Fruit fly (Drosophila melanogaster) whole organism, embryonic: ENCODE data around the gene Nubpl.

Experiments used
- CG1024 ChIP-seq: fragments of 200-800 bp; sonication (Bioruptor generic); IDR thresholded peaks from 2 replicates; pipeline ENCODE4 v1.3.6; 2022; ENCODE audit warnings: missing biosample characterization, missing genetic modification characterization
- CG10431 ChIP-seq: fragments of 200-800 bp; sonication (Bioruptor generic); optimal IDR thresholded peaks from 3 replicates; lab custom pipeline; 2018; ENCODE audit warnings: missing biosample characterization, mild to moderate bottlenecking, missing genetic modification characterization
- CG10654 ChIP-seq: fragments of 200-800 bp; sonication (Bioruptor generic); optimal IDR thresholded peaks from 2 replicates; lab custom pipeline; 2016; ENCODE audit warnings: missing biosample characterization, missing genetic modification characterization
- CG14710 ChIP-seq: fragments of 200-800 bp; sonication (Bioruptor generic); optimal IDR thresholded peaks from 3 replicates; lab custom pipeline; 2019; ENCODE audit warnings: missing biosample characterization, mild to moderate bottlenecking, missing genetic modification characterization, moderate library complexity
- CG1603 ChIP-seq: fragments of 200-800 bp; sonication (Bioruptor generic); optimal IDR thresholded peaks from 2 replicates; lab custom pipeline; 2019; ENCODE audit warnings: missing biosample characterization, mild to moderate bottlenecking, missing genetic modification characterization, moderate library complexity
- CG16813 ChIP-seq: fragments of 200-800 bp; sonication (Bioruptor generic); IDR thresholded peaks from 3 replicates; pipeline ENCODE4 v1.3.6; 2022; ENCODE audit warnings: missing biosample characterization, missing genetic modification characterization; ENCODE audit not compliant: partially characterized antibody
- CG17912 ChIP-seq: fragments of 200-800 bp; sonication (Bioruptor generic); optimal IDR thresholded peaks from 2 replicates; lab custom pipeline; 2018; ENCODE audit warnings: missing biosample characterization, mild to moderate bottlenecking, missing genetic modification characterization
- CG18476 ChIP-seq: fragments of 200-800 bp; sonication (Bioruptor generic); optimal IDR thresholded peaks from 2 replicates; lab custom pipeline; 2016; ENCODE audit warnings: missing biosample characterization, mild to moderate bottlenecking, missing genetic modification characterization
- CG2129 ChIP-seq: fragments of 200-800 bp; sonication (Bioruptor generic); IDR thresholded peaks from 2 replicates; pipeline ENCODE4 v1.3.6; 2022; ENCODE audit warnings: missing biosample characterization, missing genetic modification characterization; ENCODE audit not compliant: partially characterized antibody
- CG30020 ChIP-seq: fragments of 200-800 bp; optimal IDR thresholded peaks from 2 replicates; lab custom pipeline; 2019; ENCODE audit warnings: missing biosample characterization, mild to moderate bottlenecking, missing genetic modification characterization, moderate library complexity
- CG31441 ChIP-seq: fragments of 200-800 bp; sonication (Bioruptor generic); IDR thresholded peaks from 2 replicates; pipeline ENCODE4 v1.3.6; 2022; ENCODE audit warnings: missing biosample characterization, missing genetic modification characterization
- CG33557 ChIP-seq: fragments of 200-800 bp; sonication (Bioruptor generic); optimal IDR thresholded peaks from 2 replicates; lab custom pipeline; 2019; ENCODE audit warnings: missing biosample characterization, mild to moderate bottlenecking, missing genetic modification characterization, moderate library complexity
- CG3995 ChIP-seq: fragments of 200-800 bp; sonication (Bioruptor generic); optimal IDR thresholded peaks from 3 replicates; lab custom pipeline; 2016; ENCODE audit warnings: missing biosample characterization, missing genetic modification characterization
- CG7357 ChIP-seq: fragments of 200-800 bp; sonication (Bioruptor generic); IDR thresholded peaks from 3 replicates; pipeline ENCODE4 v1.3.6; 2022; ENCODE audit warnings: missing biosample characterization, missing genetic modification characterization
- CG8290 ChIP-seq, 3 experiments: fragments of 200-800 bp; sonication (Bioruptor generic); optimal IDR thresholded peaks; 2 replicates each; lab custom pipeline; 2016 to 2019; ENCODE audit warnings: missing biosample characterization in 3 of 3, missing genetic modification characterization in 3 of 3, mild to moderate bottlenecking in 2 of 3, moderate library complexity in 1 of 3
- CG9817 ChIP-seq: fragments of 200-800 bp; sonication (Bioruptor generic); optimal IDR thresholded peaks from 2 replicates; lab custom pipeline; 2018; ENCODE audit warnings: missing biosample characterization, mild to moderate bottlenecking, missing genetic modification characterization, moderate library complexity
- CTCF ChIP-seq: fragments of 200-800 bp; sonication (Bioruptor generic); optimal IDR thresholded peaks from 2 replicates; lab custom pipeline; 2017; ENCODE audit warnings: missing biosample characterization, mild to moderate bottlenecking, missing genetic modification characterization, moderate library complexity
- D ChIP-seq, 2 experiments: fragments of 200-800 bp in 1 of 2; fragments of >200 bp in 1 of 2; sonication (Bioruptor generic) in 1 of 2; optimal IDR thresholded peaks; 2 replicates in 1 of 2; 3 replicates in 1 of 2; lab custom pipeline; 2017; ENCODE audit warnings: mild to moderate bottlenecking in 1 of 2, missing biosample characterization in 1 of 2, missing genetic modification characterization in 1 of 2, missing genetic modification reagents in 1 of 2
- E2f2 ChIP-seq: fragments of 200-800 bp; sonication (Bioruptor generic); IDR thresholded peaks from 2 replicates; pipeline ENCODE4 v1.3.6; 2022; ENCODE audit warnings: missing biosample characterization, missing genetic modification characterization
- Ets97D ChIP-seq: fragments of 200-800 bp; sonication (Bioruptor generic); optimal IDR thresholded peaks from 3 replicates; lab custom pipeline; 2016; ENCODE audit warnings: missing biosample characterization, missing genetic modification characterization
- HmgZ ChIP-seq: fragments of 200-800 bp; sonication (Bioruptor generic); optimal IDR thresholded peaks from 2 replicates; lab custom pipeline; 2018; ENCODE audit warnings: missing biosample characterization, mild to moderate bottlenecking, missing genetic modification characterization
- MESR4 ChIP-seq: fragments of 200-800 bp; sonication (Bioruptor generic); optimal IDR thresholded peaks from 2 replicates; lab custom pipeline; 2018; ENCODE audit warnings: missing biosample characterization, mild to moderate bottlenecking, missing genetic modification characterization, moderate library complexity
- NC2β ChIP-seq: fragments of 200-800 bp; sonication (Bioruptor generic); optimal IDR thresholded peaks from 2 replicates; lab custom pipeline; 2016; ENCODE audit warnings: missing biosample characterization, missing genetic modification characterization
- Neu2 ChIP-seq: fragments of 200-800 bp; sonication (Bioruptor generic); optimal IDR thresholded peaks from 3 replicates; lab custom pipeline; 2016; ENCODE audit warnings: missing biosample characterization, missing genetic modification characterization, borderline replicate concordance
- Sry-β ChIP-seq: fragments of 200-800 bp; sonication (Bioruptor generic); optimal IDR thresholded peaks from 2 replicates; lab custom pipeline; 2018; ENCODE audit warnings: missing biosample characterization, mild to moderate bottlenecking, missing genetic modification characterization, moderate library complexity
- bigmax ChIP-seq: fragments of 200-800 bp; sonication (Bioruptor generic); optimal IDR thresholded peaks from 2 replicates; lab custom pipeline; 2018; ENCODE audit warnings: missing biosample characterization, mild to moderate bottlenecking, missing genetic modification characterization
- dati ChIP-seq: fragments of 200-800 bp; sonication (Bioruptor generic); IDR thresholded peaks from 2 replicates; pipeline ENCODE4 v1.3.6; 2022; ENCODE audit warnings: missing biosample characterization, missing genetic modification characterization
- ewg ChIP-seq: fragments of 200-800 bp; sonication (Bioruptor generic); optimal IDR thresholded peaks from 3 replicates; lab custom pipeline; 2017; ENCODE audit warnings: mild to moderate bottlenecking, missing biosample characterization, missing genetic modification reagents, missing genetic modification characterization
- gcm2 ChIP-seq: fragments of 200-800 bp; sonication (Bioruptor generic); optimal IDR thresholded peaks from 2 replicates; lab custom pipeline; 2016; ENCODE audit warnings: missing biosample characterization, missing genetic modification characterization
- jing ChIP-seq: fragments of 200-800 bp; sonication (Bioruptor generic); optimal IDR thresholded peaks from 2 replicates; lab custom pipeline; 2018; ENCODE audit warnings: missing biosample characterization, mild to moderate bottlenecking, missing genetic modification characterization
- lmd ChIP-seq: fragments of 200-800 bp; sonication (Bioruptor generic); IDR thresholded peaks from 2 replicates; pipeline ENCODE4 v1.3.6; 2022; ENCODE audit warnings: missing biosample characterization, missing genetic modification characterization
- nmo ChIP-seq: fragments of 200-800 bp; sonication (Bioruptor generic); optimal IDR thresholded peaks from 2 replicates; lab custom pipeline; 2018; ENCODE audit warnings: missing biosample characterization, mild to moderate bottlenecking, missing genetic modification characterization, moderate library complexity
- odd ChIP-seq: fragments of 200-800 bp; sonication (Bioruptor generic); optimal IDR thresholded peaks from 2 replicates; lab custom pipeline; 2017; ENCODE audit warnings: missing biosample characterization, mild to moderate bottlenecking, missing genetic modification characterization
- phol ChIP-seq: fragments of 200-800 bp; sonication (Bioruptor generic); optimal IDR thresholded peaks from 3 replicates; lab custom pipeline; 2018; ENCODE audit warnings: missing biosample characterization, mild to moderate bottlenecking, missing genetic modification characterization, moderate library complexity
- prd ChIP-seq, 3 experiments: fragments of >200 bp in 2 of 3; fragments of 200-800 bp in 1 of 3; sonication (Bioruptor generic) in 1 of 3; optimal IDR thresholded peaks in 2 of 3; IDR thresholded peaks in 1 of 3; 2 replicates in 2 of 3; 3 replicates in 1 of 3; pipeline versions ENCODE4 v1.3.6 to Lab custom; 2017 to 2022; ENCODE audit warnings: missing biosample characterization in 1 of 3, missing genetic modification characterization in 1 of 3
- pzg ChIP-seq: fragments of 200-800 bp; sonication (Bioruptor generic); optimal IDR thresholded peaks from 3 replicates; lab custom pipeline; 2018; ENCODE audit warnings: missing biosample characterization, mild to moderate bottlenecking, missing genetic modification characterization, moderate library complexity
- sob ChIP-seq: fragments of 200-800 bp; sonication (Bioruptor generic); IDR thresholded peaks from 2 replicates; pipeline ENCODE4 v1.3.6; 2022; ENCODE audit warnings: missing biosample characterization, missing genetic modification characterization
- ssp ChIP-seq: fragments of 200-800 bp; sonication (Bioruptor generic); IDR thresholded peaks from 2 replicates; pipeline ENCODE4 v1.3.6; 2022; ENCODE audit warnings: missing biosample characterization, missing genetic modification characterization
- stwl ChIP-seq: fragments of 200-800 bp; sonication (Bioruptor generic); optimal IDR thresholded peaks from 3 replicates; lab custom pipeline; 2018; ENCODE audit warnings: missing biosample characterization, mild to moderate bottlenecking, missing genetic modification characterization, moderate library complexity
- trem ChIP-seq: fragments of 200-800 bp; optimal IDR thresholded peaks from 3 replicates; lab custom pipeline; 2019; ENCODE audit warnings: missing biosample characterization, mild to moderate bottlenecking, missing genetic modification characterization, moderate library complexity
- tup ChIP-seq: fragments of 200-800 bp; sonication (Bioruptor generic); optimal IDR thresholded peaks from 2 replicates; lab custom pipeline; 2016; ENCODE audit warnings: missing biosample characterization, mild to moderate bottlenecking, missing genetic modification characterization, moderate library complexity
- vfl ChIP-seq: fragments of 200-800 bp; sonication (Bioruptor generic); optimal IDR thresholded peaks from 2 replicates; lab custom pipeline; 2016; ENCODE audit warnings: missing biosample characterization, missing genetic modification characterization
- zen ChIP-seq: fragments of 200-800 bp; sonication (Bioruptor generic); optimal IDR thresholded peaks from 3 replicates; lab custom pipeline; 2018; ENCODE audit warnings: missing biosample characterization, mild to moderate bottlenecking, missing genetic modification characterization, moderate library complexity
- zf30C ChIP-seq: fragments of 200-800 bp; sonication (Bioruptor generic); optimal IDR thresholded peaks from 3 replicates; lab custom pipeline; 2018; ENCODE audit warnings: missing biosample characterization, mild to moderate bottlenecking, missing genetic modification characterization

The Nubpl gene

DNA sequence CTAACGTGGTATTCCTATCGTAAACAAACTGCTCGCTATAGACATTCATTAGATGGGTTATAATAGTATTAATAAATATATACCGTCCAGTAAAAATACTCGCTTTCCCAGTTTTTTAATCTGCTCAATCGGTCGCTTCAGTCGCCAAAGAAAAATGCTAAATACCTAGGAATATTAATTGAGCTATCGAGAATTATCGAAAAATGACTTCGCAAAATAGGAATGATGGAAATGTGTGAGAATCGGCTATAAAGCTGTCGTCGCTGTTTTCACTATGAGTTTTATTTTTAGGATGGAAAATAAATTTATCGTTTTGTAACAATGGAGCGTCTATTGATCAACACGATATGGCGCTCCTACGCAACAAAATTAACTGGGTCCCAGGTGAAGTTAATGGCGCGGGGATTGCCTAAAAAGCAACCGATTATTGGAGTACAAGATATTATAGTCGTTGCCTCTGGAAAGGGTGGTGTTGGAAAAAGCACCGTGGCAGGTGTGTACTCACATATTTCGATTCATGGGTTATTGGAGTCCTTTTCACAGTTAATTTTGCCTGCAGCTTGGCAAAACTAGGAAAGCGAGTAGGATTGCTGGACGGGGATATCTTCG is at the start of gene Nubpl (continued):
- TF ChIP-seq odd (GFP tag; lab: Kevin White, UChicago) (no peak), MESR4 (GFP tag; lab: Kevin White, UChicago) (peak; percentile 88), stwl (tag; lab: Kevin White, UChicago) (no peak), E2f2 (GFP tag; lab: Robert Waterston, UW) (no peak), D (optimal IDR thresholded peaks at IDR 0.05; lab: Kevin White, UChicago) (no peak), D (GFP tag; optimal IDR thresholded peaks at IDR 0.05; lab: Kevin White, UChicago) (no peak), tup (GFP tag; lab: Kevin White, UChicago) (no peak), CG8290 (GFP tag; optimal IDR thresholded peaks at IDR 0.05; lab: Kevin White, UChicago) (peak; percentile 73), CG8290 (tag; optimal IDR thresholded peaks at IDR 0.05; lab: Kevin White, UChicago) (peak; percentile 39 to 49), HmgZ (tag; lab: Kevin White, UChicago) (peak; percentile 19), ssp (peak; percentile 97), CG33557 (GFP tag; lab: Kevin White, UChicago) (no peak), CG17912 (GFP tag; lab: Kevin White, UChicago) (no peak), Neu2 (GFP tag; lab: Kevin White, UChicago) (no peak), CG10431 (no peak), vfl (GFP tag; lab: Kevin White, UChicago) (no peak), prd (optimal IDR thresholded peaks at IDR 0.05; lab: Kevin White, UChicago) (no peak), prd (GFP tag; IDR thresholded peaks at IDR 0.05; lab: Robert Waterston, UW) (no peak), ewg (GFP tag; lab: Kevin White, UChicago) (no peak), CG3995 (GFP tag; lab: Kevin White, UChicago) (peak; percentile 76)
- TF ChIP-seq, all 482 proteins: peak for 42

DNA sequence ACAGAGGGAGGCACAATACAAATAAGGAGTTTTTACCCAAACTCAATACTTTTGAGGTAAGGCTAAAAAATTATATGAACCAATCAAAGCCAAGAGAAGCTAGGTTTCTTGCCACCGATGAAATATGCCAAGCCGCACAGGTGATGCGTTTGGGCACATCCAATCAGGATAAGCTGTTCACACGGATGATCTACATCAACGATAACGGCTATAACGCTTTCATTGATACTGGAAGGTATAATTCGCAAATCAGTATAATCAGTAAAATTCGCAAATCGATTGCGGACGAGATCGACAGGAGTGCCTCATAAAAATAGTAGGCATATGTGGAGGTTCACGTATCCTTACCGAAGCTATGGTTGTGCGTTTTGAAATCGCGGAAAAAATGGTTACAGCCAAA is 40.4 kb upstream of the Nubpl start:
- TF ChIP-seq CG1024 (GFP tag; lab: Robert Waterston, UW) (peak; percentile 65), ssp (peak; percentile 67)

DNA sequence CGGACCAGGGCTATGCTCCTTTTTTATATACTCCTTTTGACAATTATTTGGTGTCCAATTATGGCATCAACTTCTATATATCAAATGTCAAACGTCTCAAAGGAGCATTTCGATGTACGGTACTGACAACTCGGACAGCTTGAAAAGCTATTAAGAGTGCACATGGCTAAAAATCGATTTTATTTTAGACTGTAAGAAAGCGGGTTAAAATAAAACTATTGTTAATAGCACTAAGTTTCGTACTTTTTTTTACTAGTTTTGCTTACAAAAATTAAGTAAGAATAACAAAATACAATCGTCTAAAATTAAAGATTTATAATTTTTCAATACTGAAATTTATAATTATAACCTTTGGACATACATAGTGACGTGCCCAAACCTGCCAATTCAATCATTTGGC is 25.4 kb upstream of the Nubpl start, which contains the start of gene Ir40a:
Gene Ir40a, minus strand, starts transcription at position 101 of the 400 bp plus-strand sequence.
- TF ChIP-seq CG16813 (GFP tag; lab: Robert Waterston, UW) (no peak), bigmax (GFP tag; lab: Kevin White, UChicago) (no peak), sob (no peak), Sry-β (no peak), CG18476 (GFP tag; lab: Kevin White, UChicago) (no peak), jing (no peak), gcm2 (no peak), CG2129 (GFP tag; lab: Robert Waterston, UW) (no peak)

DNA sequence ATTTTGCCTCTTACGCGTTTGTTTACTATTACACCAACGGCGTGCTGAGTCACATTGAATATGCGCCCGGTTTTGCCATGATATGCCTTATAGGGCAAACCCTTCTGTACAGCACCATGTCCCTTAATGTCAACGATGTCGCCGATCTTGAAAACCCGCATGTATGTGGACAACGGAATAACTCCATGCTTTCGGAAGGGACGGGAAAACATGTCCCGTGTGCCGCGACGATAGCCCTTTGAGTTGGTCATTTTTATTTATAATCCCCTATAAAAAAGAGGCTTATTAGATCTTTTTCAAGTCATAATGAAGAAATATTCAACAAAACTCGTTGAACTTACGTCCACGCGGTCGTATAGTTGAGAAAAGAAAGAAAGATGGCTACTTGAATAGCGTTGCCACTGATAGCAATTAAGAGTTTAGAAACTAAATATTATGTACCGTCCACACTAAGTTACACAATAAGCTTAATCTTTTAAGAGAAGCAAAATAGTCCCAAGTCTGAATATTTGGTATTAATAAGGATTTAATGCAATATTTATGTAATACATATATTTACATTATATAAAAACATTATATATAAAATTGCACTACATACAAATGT is 7.8 kb downstream of the Nubpl start, which contains the start of gene RpL21:
Gene RpL21, minus strand, starts transcription at position 421 of the 604 bp plus-strand sequence.
- peak; percentile 98 for TF ChIP-seq CG30020
- TF ChIP-seq dati (GFP tag; lab: Robert Waterston, UW), result no peak
- peak; percentile 42 for TF ChIP-seq zen (tag; lab: Kevin White, UChicago)
- TF ChIP-seq NC2β (GFP tag; lab: Kevin White, UChicago), result peak; percentile 28
- TF ChIP-seq CG31441 (GFP tag; lab: Robert Waterston, UW), result 0 out of 2 replicates have a peak, but pooled peaks have one; percentile 10
- peak; percentile 92 for TF ChIP-seq CG7357 (GFP tag; lab: Robert Waterston, UW)
- TF ChIP-seq pzg (GFP tag; lab: Kevin White, UChicago), result peak; percentile 44
- TF ChIP-seq phol, result peak; percentile 99
- peak; percentile 96 for TF ChIP-seq CG1603 (tag; lab: Kevin White, UChicago)
- TF ChIP-seq Ets97D, result peak; percentile 50
- peak; percentile 38 for TF ChIP-seq CG14710 (tag; lab: Kevin White, UChicago)
- peak; percentile 19 for TF ChIP-seq trem
- TF ChIP-seq CTCF, result no peak
- peak; percentile 23 for TF ChIP-seq CG9817 (tag; lab: Kevin White, UChicago)
- peak; percentile 26 for TF ChIP-seq nmo (GFP tag; lab: Kevin White, UChicago)
- peak; percentile 98 for TF ChIP-seq ssp
- no peak for TF ChIP-seq lmd
- TF ChIP-seq zf30C (GFP tag; lab: Kevin White, UChicago), result no peak
- TF ChIP-seq CG10654, result no peak
